Worm (Caenorhabditis elegans) whole organism, mixed stage, embryonic: ENCODE results near the gene fbxb-46.

Experiments
- M03D4.4 ChIP-seq: sonication (generic microtip); optimal IDR thresholded peaks from 2 replicates; lab custom pipeline; 2017; ENCODE audit warnings: mild to moderate bottlenecking, missing genetic modification characterization, missing compliant biosample characterization
- bed-3 ChIP-seq: fragments of 200-800 bp; sonication (Bioruptor generic); optimal IDR thresholded peaks from 3 replicates; lab custom pipeline; 2018; ENCODE audit warnings: mild to moderate bottlenecking, missing genetic modification characterization, moderate library complexity, missing compliant biosample characterization
- cnd-1 ChIP-seq: fragments of 200-800 bp; sonication (Bioruptor generic); optimal IDR thresholded peaks from 2 replicates; lab custom pipeline; 2018; ENCODE audit warnings: mild to moderate bottlenecking, missing genetic modification characterization, missing compliant biosample characterization
- elt-3 ChIP-seq: fragments of 150-350 bp; optimal IDR thresholded peaks from 2 replicates; lab custom pipeline; 2014; ENCODE audit warnings: missing biosample characterization, missing genetic modification characterization
- lin-13 ChIP-seq: fragments of 150-350 bp; optimal IDR thresholded peaks from 2 replicates; lab custom pipeline; 2014; ENCODE audit warnings: missing biosample characterization, missing genetic modification characterization
- mep-1 ChIP-seq: fragments of 150-350 bp; optimal IDR thresholded peaks from 2 replicates; lab custom pipeline; 2017; ENCODE audit warnings: missing biosample characterization, missing genetic modification reagents, missing genetic modification characterization, inconsistent platforms
- nhr-28 ChIP-seq: fragments of 150-350 bp; optimal IDR thresholded peaks from 2 replicates; lab custom pipeline; 2014; ENCODE audit warnings: missing biosample characterization, missing genetic modification characterization
- nhr-76 ChIP-seq: sonication (generic microtip); optimal IDR thresholded peaks from 2 replicates; lab custom pipeline; 2017; ENCODE audit warnings: missing biosample characterization, missing genetic modification characterization
- tbx-8 ChIP-seq: fragments of 200-800 bp; sonication (Bioruptor generic); optimal IDR thresholded peaks from 2 replicates; lab custom pipeline; 2018; ENCODE audit warnings: mild to moderate bottlenecking, missing genetic modification characterization, moderate library complexity, missing compliant biosample characterization
- unc-62 ChIP-seq: fragments of 150-350 bp; optimal IDR thresholded peaks from 2 replicates; lab custom pipeline; 2014; ENCODE audit warnings: missing biosample characterization, missing genetic modification reagents, missing genetic modification characterization
- zip-8 ChIP-seq: fragments of 150-350 bp; optimal IDR thresholded peaks from 2 replicates; lab custom pipeline; 2014; ENCODE audit warnings: missing biosample characterization, missing genetic modification characterization
- ztf-11 ChIP-seq: fragments of 150-350 bp; optimal IDR thresholded peaks from 2 replicates; lab custom pipeline; 2014; ENCODE audit warnings: missing biosample characterization, missing genetic modification characterization

ce11 chrII:1550501-1550900 lies 20.4 kb downstream of the fbxb-46 start, which contains the start of the genes fbxb-52 and fbxb-51:
- TF ChIP-seq mep-1 (tag; lab: Kevin White, UChicago): no peak
- TF ChIP-seq nhr-28 (tag; lab: Kevin White, UChicago): no peak
- no peak for TF ChIP-seq ztf-11 (tag; lab: Kevin White, UChicago)
- TF ChIP-seq elt-3 (tag; lab: Kevin White, UChicago): no peak
- no peak for TF ChIP-seq unc-62 (GFP tag; lab: Kevin White, UChicago)
- TF ChIP-seq lin-13 (tag; lab: Kevin White, UChicago): no peak
- no peak for TF ChIP-seq bed-3 (GFP tag; lab: Kevin White, UChicago)
- no peak for TF ChIP-seq zip-8 (tag; lab: Kevin White, UChicago)
- TF ChIP-seq tbx-8 (GFP tag; lab: Kevin White, UChicago): no peak
- no peak for TF ChIP-seq nhr-76 (tag; lab: Kevin White, UChicago)
- TF ChIP-seq cnd-1 (tag; lab: Kevin White, UChicago): no peak
- no peak for TF ChIP-seq M03D4.4 (tag; lab: Kevin White, UChicago)
